Worm (Caenorhabditis elegans): ENCODE measurements around the gene Y39A3A.4.

The Y39A3A.4 gene

ce11 chrIII:2076546-2077134 is at the start of gene Y39A3A.4:
TSS of gene Y39A3A.4 (minus strand) at chrIII:2076596.
- TF ChIP-seq unc-62 (GFP tag; optimal IDR thresholded peaks at IDR 0.05), result no peak

ce11 chrIII:2125936-2126335 is 49.5 kb upstream of the Y39A3A.4 start:
- no peak for TF ChIP-seq unc-62 (GFP tag; optimal IDR thresholded peaks at IDR 0.05)

- TF ChIP-seq unc-62 (GFP tag; optimal IDR thresholded peaks at IDR 0.05), result no peak
Measured at ce11 chrIII:2123673-2124187, 47.3 kb upstream of the Y39A3A.4 start, which contains the start of gene frl-1. TSS of gene frl-1 (plus strand) at chrIII:2124137.

ce11 chrIII:2117541-2117940 is 41.1 kb upstream of the Y39A3A.4 start, which contains the start of gene Y48G9A.6:
TSS of gene Y48G9A.6 (plus strand) at chrIII:2117841.
- no peak for TF ChIP-seq unc-62 (GFP tag; optimal IDR thresholded peaks at IDR 0.05)

- TF ChIP-seq unc-62 (GFP tag; optimal IDR thresholded peaks at IDR 0.05), result no peak
Measured at ce11 chrIII:2116797-2117196, 40.4 kb upstream of the Y39A3A.4 start, which contains the start of gene Y48G9A.11. TSS of gene Y48G9A.11 (minus strand) at chrIII:2116897.

ce11 chrIII:2115322-2115721 is 38.9 kb upstream of the Y39A3A.4 start:
- no peak for TF ChIP-seq unc-62 (GFP tag; optimal IDR thresholded peaks at IDR 0.05)

ce11 chrIII:2112601-2113176 is 36.3 kb upstream of the Y39A3A.4 start:
- no peak for TF ChIP-seq unc-62 (GFP tag; optimal IDR thresholded peaks at IDR 0.05)

ce11 chrIII:2112009-2112408 is 35.6 kb upstream of the Y39A3A.4 start:
- no peak for TF ChIP-seq unc-62 (GFP tag; optimal IDR thresholded peaks at IDR 0.05)

- TF ChIP-seq unc-62 (GFP tag; optimal IDR thresholded peaks at IDR 0.05), result no peak
Measured at ce11 chrIII:2111376-2111775, 35.0 kb upstream of the Y39A3A.4 start.

- TF ChIP-seq unc-62 (GFP tag; optimal IDR thresholded peaks at IDR 0.05), result no peak
Measured at ce11 chrIII:2110249-2110648, 33.9 kb upstream of the Y39A3A.4 start, which contains the start of gene Y48G9A.7. TSS of gene Y48G9A.7 (plus strand) at chrIII:2110549.

ce11 chrIII:2105935-2106334 is 29.5 kb upstream of the Y39A3A.4 start:
- TF ChIP-seq unc-62 (GFP tag; optimal IDR thresholded peaks at IDR 0.05), result no peak

- no peak for TF ChIP-seq unc-62 (GFP tag; optimal IDR thresholded peaks at IDR 0.05)
Measured at ce11 chrIII:2101895-2102345, 25.5 kb upstream of the Y39A3A.4 start, which contains the start of gene ppk-2. TSS of gene ppk-2 (plus strand) at chrIII:2102295.

ce11 chrIII:2101310-2101709 is 24.9 kb upstream of the Y39A3A.4 start:
- TF ChIP-seq unc-62 (GFP tag; optimal IDR thresholded peaks at IDR 0.05), result no peak

- no peak for TF ChIP-seq unc-62 (GFP tag; optimal IDR thresholded peaks at IDR 0.05)
Measured at ce11 chrIII:2100842-2101241, 24.4 kb upstream of the Y39A3A.4 start.

ce11 chrIII:2099808-2100366 is 23.5 kb upstream of the Y39A3A.4 start:
- TF ChIP-seq unc-62 (GFP tag; optimal IDR thresholded peaks at IDR 0.05), result no peak

- TF ChIP-seq unc-62 (GFP tag; optimal IDR thresholded peaks at IDR 0.05), result no peak
Measured at ce11 chrIII:2098185-2098584, 21.8 kb upstream of the Y39A3A.4 start.

- no peak for TF ChIP-seq unc-62 (GFP tag; optimal IDR thresholded peaks at IDR 0.05)
Measured at ce11 chrIII:2092409-2092808, 16.0 kb upstream of the Y39A3A.4 start, which contains the start of gene Y48G9A.9. TSS of gene Y48G9A.9 (plus strand) at chrIII:2092709.

Measured in whole organism, dauer.